Worm (Caenorhabditis elegans) whole organism, L1 larva: Measurements from ENCODE around the gene Y73B6BL.14.
A peak's percentile ranks its signal among the peaks of the same experiment; 100 is the strongest.

Experiments
- C16A3.4 ChIP-seq: fragments of 150-350 bp; optimal IDR thresholded peaks from 2 replicates; lab custom pipeline; 2014; ENCODE audit warnings: missing biosample characterization, missing genetic modification characterization
- blmp-1 ChIP-seq: fragments of 150-350 bp; optimal IDR thresholded peaks from 2 replicates; lab custom pipeline; 2014; ENCODE audit warnings: missing biosample characterization, missing genetic modification characterization
- ceh-63 ChIP-seq: fragments of 200-800 bp; sonication (Bioruptor generic); optimal IDR thresholded peaks from 2 replicates; lab custom pipeline; 2018; ENCODE audit warnings: mild to moderate bottlenecking, missing genetic modification characterization, missing compliant biosample characterization
- ceh-8 ChIP-seq: fragments of 200-800 bp; sonication (Bioruptor generic); optimal IDR thresholded peaks from 2 replicates; lab custom pipeline; 2018; ENCODE audit warnings: mild to moderate bottlenecking, missing genetic modification characterization, moderate library complexity, missing compliant biosample characterization
- ceh-82 ChIP-seq, 3 experiments: fragments of 150-350 bp in 1 of 3; sonication (generic microtip) in 2 of 3; optimal IDR thresholded peaks; 2 replicates each; lab custom pipeline; 2014 to 2017; ENCODE audit warnings: missing biosample characterization in 3 of 3, missing genetic modification characterization in 3 of 3
- ces-1 ChIP-seq: fragments of 150-350 bp; optimal IDR thresholded peaks from 2 replicates; lab custom pipeline; 2014; ENCODE audit warnings: missing biosample characterization, missing genetic modification reagents, missing genetic modification characterization
- egl-13 ChIP-seq: sonication (generic microtip); optimal IDR thresholded peaks from 2 replicates; lab custom pipeline; 2016; ENCODE audit warnings: missing genotype, missing genetic modification reagents, missing genetic modification characterization, missing compliant biosample characterization
- hlh-4 ChIP-seq: sonication (generic microtip); optimal IDR thresholded peaks from 2 replicates; lab custom pipeline; 2016; ENCODE audit warnings: mild to moderate bottlenecking, missing genetic modification characterization, missing compliant biosample characterization
- hpl-2 ChIP-seq: fragments of 150-350 bp; optimal IDR thresholded peaks from 2 replicates; lab custom pipeline; 2014; ENCODE audit warnings: missing biosample characterization, missing genetic modification reagents, missing genetic modification characterization
- lin-13 ChIP-seq: fragments of 150-350 bp; optimal IDR thresholded peaks from 2 replicates; lab custom pipeline; 2014; ENCODE audit warnings: missing biosample characterization, missing genetic modification reagents, missing genetic modification characterization
- nhr-76 ChIP-seq: sonication (generic microtip); optimal IDR thresholded peaks from 2 replicates; lab custom pipeline; 2017; ENCODE audit warnings: missing biosample characterization, missing genetic modification characterization
- nhr-90 ChIP-seq: sonication (generic microtip); optimal IDR thresholded peaks from 2 replicates; lab custom pipeline; 2016; ENCODE audit warnings: mild to moderate bottlenecking, missing genetic modification characterization, missing compliant biosample characterization; ENCODE audit not compliant: poor library complexity
- pax-3 ChIP-seq: fragments of 200-800 bp; sonication (Bioruptor generic); optimal IDR thresholded peaks from 2 replicates; lab custom pipeline; 2018; ENCODE audit warnings: mild to moderate bottlenecking, missing genetic modification characterization, moderate library complexity, missing compliant biosample characterization
- snpc-4 ChIP-seq: fragments of 150-350 bp; optimal IDR thresholded peaks from 2 replicates; lab custom pipeline; 2014; ENCODE audit warnings: missing biosample characterization, missing genetic modification characterization
- sup-37 ChIP-seq: fragments of 200-800 bp; sonication (Bioruptor generic); optimal IDR thresholded peaks from 2 replicates; lab custom pipeline; 2018; ENCODE audit warnings: mild to moderate bottlenecking, missing genetic modification characterization, missing compliant biosample characterization
- zip-4 ChIP-seq: fragments of 200-800 bp; sonication (Bioruptor generic); optimal IDR thresholded peaks from 2 replicates; lab custom pipeline; 2018; ENCODE audit warnings: mild to moderate bottlenecking, missing genetic modification characterization, moderate library complexity, missing compliant biosample characterization
- ztf-11 ChIP-seq, 2 experiments: sonication (generic microtip); optimal IDR thresholded peaks; 2 replicates each; lab custom pipeline; 2016 to 2017; ENCODE audit warnings: missing genetic modification characterization in 2 of 2, missing biosample characterization in 1 of 2, missing compliant biosample characterization in 1 of 2

The Y73B6BL.14 gene

DNA sequence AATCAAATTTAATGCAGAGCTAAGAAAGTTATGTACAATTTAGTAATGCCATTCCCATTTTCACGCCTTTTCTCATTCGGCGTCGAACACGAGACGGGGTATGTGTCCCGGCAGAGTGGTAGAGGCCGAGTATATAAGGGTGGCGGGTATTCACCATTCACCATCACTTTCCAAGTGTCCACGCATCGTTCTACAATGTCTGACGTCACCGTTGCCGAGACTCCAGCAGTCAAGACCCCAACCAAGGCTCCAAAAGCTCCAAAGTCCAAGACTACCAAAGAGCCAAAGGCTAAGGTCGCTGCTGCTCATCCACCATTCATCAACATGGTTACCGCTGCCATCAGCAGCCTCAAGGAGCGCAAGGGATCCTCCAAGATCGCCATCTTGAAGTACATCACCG is 48.7 kb downstream of the Y73B6BL.14 start, which contains the start of gene hil-2 (continued):
- TF ChIP-seq C16A3.4 (tag; lab: Kevin White, UChicago), result peak; percentile 4
- TF ChIP-seq egl-13 (tag; lab: Kevin White, UChicago), result no peak
- TF ChIP-seq ces-1, result no peak
- TF ChIP-seq ceh-8, result no peak
- TF ChIP-seq hlh-4, result no peak
- no peak for TF ChIP-seq ceh-63 (GFP tag; lab: Kevin White, UChicago)
- TF ChIP-seq sup-37, result no peak
- TF ChIP-seq zip-4, result no peak
- TF ChIP-seq snpc-4 (tag; lab: Kevin White, UChicago), result no peak
- TF ChIP-seq pax-3 (tag; lab: Kevin White, UChicago), result no peak
- TF ChIP-seq nhr-76 (tag; lab: Kevin White, UChicago), result no peak
- TF ChIP-seq ztf-11 (tag; optimal IDR thresholded peaks at IDR 0.05; lab: Kevin White, UChicago), result peak in 1 of 2 experiments; percentile 4
- TF ChIP-seq blmp-1 (tag; lab: Kevin White, UChicago), result no peak
- no peak for TF ChIP-seq nhr-90 (tag; lab: Kevin White, UChicago)
- peak in 1 of 3 experiments; percentile 44 for TF ChIP-seq ceh-82 (tag; optimal IDR thresholded peaks at IDR 0.05; lab: Kevin White, UChicago)
- TF ChIP-seq lin-13, result no peak
- no peak for TF ChIP-seq hpl-2 (GFP tag; lab: Kevin White, UChicago)
- TF ChIP-seq, all 84 proteins: peak for 10
